Fruit fly (Drosophila melanogaster): ENCODE results near the gene CG3436.

Gene CG3436

dm6 chr2L:168270-168901 lies 12.6 kb downstream of the CG3436 start (continued):
- TF ChIP-seq CG8119 (GFP tag; IDR thresholded peaks at IDR 0.05) (peak; percentile 35; the same call in 1 of the 3 replicates), eg (GFP tag; IDR thresholded peaks at IDR 0.05) (no peak), Hr4 (GFP tag; optimal IDR thresholded peaks at IDR 0.05) (no peak), fd59A (GFP tag; optimal IDR thresholded peaks at IDR 0.05) (no peak), CG32006 (GFP tag; optimal IDR thresholded peaks at IDR 0.05) (no peak), Blimp-1 (GFP tag; optimal IDR thresholded peaks at IDR 0.05) (no peak), CG10631 (GFP tag; optimal IDR thresholded peaks at IDR 0.05) (no peak), CG7368 (GFP tag; optimal IDR thresholded peaks at IDR 0.05) (no peak)

- TF ChIP-seq CG16779 (tag; optimal IDR thresholded peaks at IDR 0.05) (no peak), dsx (GFP tag; optimal IDR thresholded peaks at IDR 0.05; ENCODE audit: poor library complexity, severe bottlenecking) (no peak), Eip78C (GFP tag) (peak; percentile 52), CG6276 (GFP tag; optimal IDR thresholded peaks at IDR 0.05) (no peak), fd59A (GFP tag; optimal IDR thresholded peaks at IDR 0.05) (no peak), CG3919 (GFP tag; optimal IDR thresholded peaks at IDR 0.05) (no peak), Sox102F (GFP tag; optimal IDR thresholded peaks at IDR 0.05) (no peak), CG6854 (GFP tag; optimal IDR thresholded peaks at IDR 0.05) (no peak), fkh (GFP tag; optimal IDR thresholded peaks at IDR 0.05) (peak; percentile 67), vri (GFP tag; optimal IDR thresholded peaks at IDR 0.05) (peak; percentile 68)
These were observed 14.6 kb downstream of the CG3436 start for dm6 chr2L:170383-170782.

dm6 chr2L:171499-172250 lies 15.8 kb downstream of the CG3436 start:
- peak; percentile 46 for TF ChIP-seq Hr39 (GFP tag; optimal IDR thresholded peaks at IDR 0.05)
- TF ChIP-seq Hr4 (GFP tag; optimal IDR thresholded peaks at IDR 0.05): peak; percentile 44
- peak; percentile 49 for TF ChIP-seq CG6792 (GFP tag; optimal IDR thresholded peaks at IDR 0.05)
- TF ChIP-seq CG6854 (GFP tag; optimal IDR thresholded peaks at IDR 0.05): peak; percentile 2
- no peak for TF ChIP-seq fd85E (GFP tag; optimal IDR thresholded peaks at IDR 0.05)
- TF ChIP-seq CG7368 (GFP tag; optimal IDR thresholded peaks at IDR 0.05): peak; percentile 21
- no peak for TF ChIP-seq fd59A (GFP tag; optimal IDR thresholded peaks at IDR 0.05)
- TF ChIP-seq CG10631 (GFP tag; optimal IDR thresholded peaks at IDR 0.05): peak; percentile 51
- TF ChIP-seq CG6163 (GFP tag; IDR thresholded peaks at IDR 0.05): no peak
- peak; percentile 70 for TF ChIP-seq acj6 (GFP tag; optimal IDR thresholded peaks at IDR 0.05)
- TF ChIP-seq salr (GFP tag; optimal IDR thresholded peaks at IDR 0.05): peak in 1 of 2 experiments; percentile 76
- TF ChIP-seq CG4318 (GFP tag; optimal IDR thresholded peaks at IDR 0.05): peak; percentile 73
- TF ChIP-seq CG3032 (tag; optimal IDR thresholded peaks at IDR 0.05): no peak
- TF ChIP-seq CG11762 (GFP tag; optimal IDR thresholded peaks at IDR 0.05; ENCODE audit: insufficient read depth): peak; percentile 23
- TF ChIP-seq Smox (GFP tag; optimal IDR thresholded peaks at IDR 0.05): peak; percentile 52
- peak; percentile 50 for TF ChIP-seq CG34406 (GFP tag; optimal IDR thresholded peaks at IDR 0.05)
- peak; percentile 37 for TF ChIP-seq Ets96B (tag; optimal IDR thresholded peaks at IDR 0.05)
- TF ChIP-seq pdm3 (GFP tag; optimal IDR thresholded peaks at IDR 0.05): peak; percentile 75
- TF ChIP-seq CG6808 (GFP tag; optimal IDR thresholded peaks at IDR 0.05): peak; percentile 70
- TF ChIP-seq CG9139 (GFP tag; optimal IDR thresholded peaks at IDR 0.05): peak; percentile 58
- TF ChIP-seq CG1621 (tag; optimal IDR thresholded peaks at IDR 0.05): peak; percentile 27
- no peak for TF ChIP-seq CG10669 (GFP tag; optimal IDR thresholded peaks at IDR 0.05)
- peak; percentile 59 for TF ChIP-seq dac (GFP tag; optimal IDR thresholded peaks at IDR 0.05)
- TF ChIP-seq CG15336 (GFP tag; IDR thresholded peaks at IDR 0.05): peak; percentile 86
- TF ChIP-seq Eip93F (GFP tag; optimal IDR thresholded peaks at IDR 0.05): no peak
- TF ChIP-seq CG31627 (GFP tag; optimal IDR thresholded peaks at IDR 0.05): peak; percentile 7
- TF ChIP-seq spab (GFP tag; optimal IDR thresholded peaks at IDR 0.05): peak; percentile 49
- TF ChIP-seq lz (GFP tag; optimal IDR thresholded peaks at IDR 0.05): peak; percentile 45
- no peak for TF ChIP-seq CG8319 (GFP tag; optimal IDR thresholded peaks at IDR 0.05)
- peak; percentile 74 to 76 for TF ChIP-seq ss (GFP tag; optimal IDR thresholded peaks at IDR 0.05)
- peak; percentile 61 for TF ChIP-seq Eip75B (GFP tag; optimal IDR thresholded peaks at IDR 0.05)
- peak; percentile 81 for TF ChIP-seq OdsH (GFP tag; optimal IDR thresholded peaks at IDR 0.05)
- TF ChIP-seq Met (GFP tag; optimal IDR thresholded peaks at IDR 0.05): peak; percentile 51

Data from whole organism, prepupa.